Fruit fly (Drosophila melanogaster) whole organism, pupa: ENCODE data around the gene CG42460.

Experiments
- CG10348 ChIP-seq: fragments of 200-800 bp; sonication (Bioruptor generic); IDR thresholded peaks from 2 replicates; pipeline ENCODE4 v1.3.6; 2022; ENCODE audit warnings: missing biosample characterization, missing genetic modification characterization
- CG12605 ChIP-seq: fragments of 200-800 bp; sonication (Bioruptor generic); IDR thresholded peaks from 2 replicates; pipeline ENCODE4 v1.3.6; 2022; ENCODE audit warnings: missing biosample characterization, missing genetic modification characterization
- CG13204 ChIP-seq: fragments of 200-800 bp; sonication (Bioruptor generic); optimal IDR thresholded peaks from 2 replicates; lab custom pipeline; 2018; ENCODE audit warnings: missing biosample characterization, mild to moderate bottlenecking, missing genetic modification characterization, moderate library complexity
- CG14655 ChIP-seq: fragments of 200-800 bp; sonication (Bioruptor generic); optimal IDR thresholded peaks from 3 replicates; lab custom pipeline; 2017; ENCODE audit warnings: mild to moderate bottlenecking, missing biosample characterization, missing genetic modification reagents, missing genetic modification characterization
- CG15710 ChIP-seq: fragments of 200-800 bp; sonication (Bioruptor generic); optimal IDR thresholded peaks from 2 replicates; lab custom pipeline; 2018; ENCODE audit warnings: missing biosample characterization, mild to moderate bottlenecking, missing genetic modification characterization, moderate library complexity
- CG17806 ChIP-seq: fragments of 200-800 bp; sonication (Bioruptor generic); optimal IDR thresholded peaks from 2 replicates; lab custom pipeline; 2018; ENCODE audit warnings: missing biosample characterization, mild to moderate bottlenecking, missing genetic modification characterization, moderate library complexity
- CG32121 ChIP-seq: fragments of 200-800 bp; sonication (Bioruptor generic); IDR thresholded peaks from 2 replicates; pipeline ENCODE4 v1.3.6; 2022; ENCODE audit warnings: missing biosample characterization, missing genetic modification characterization
- CG34367 ChIP-seq: fragments of 200-800 bp; sonication (Bioruptor generic); optimal IDR thresholded peaks from 2 replicates; lab custom pipeline; 2018; ENCODE audit warnings: missing biosample characterization, mild to moderate bottlenecking, missing genetic modification characterization
- CG4496 ChIP-seq: fragments of 200-800 bp; sonication (Bioruptor generic); IDR thresholded peaks from 3 replicates; pipeline ENCODE4 v1.3.6; 2022; ENCODE audit warnings: missing biosample characterization, missing genetic modification characterization
- CG8159 ChIP-seq: fragments of 200-800 bp; sonication (Bioruptor generic); optimal IDR thresholded peaks from 3 replicates; lab custom pipeline; 2018; ENCODE audit warnings: missing biosample characterization, mild to moderate bottlenecking, missing genetic modification characterization, moderate library complexity
- CG8301 ChIP-seq: fragments of 200-800 bp; sonication (Bioruptor generic); optimal IDR thresholded peaks from 2 replicates; lab custom pipeline; 2018; ENCODE audit warnings: missing biosample characterization, mild to moderate bottlenecking, missing genetic modification characterization
- CG9948 ChIP-seq: fragments of 200-800 bp; sonication (Bioruptor generic); optimal IDR thresholded peaks from 2 replicates; lab custom pipeline; 2018; ENCODE audit warnings: missing biosample characterization, mild to moderate bottlenecking, missing genetic modification characterization, moderate library complexity
- D1 ChIP-seq: fragments of 200-800 bp; sonication (Bioruptor generic); optimal IDR thresholded peaks from 2 replicates; lab custom pipeline; 2018; ENCODE audit warnings: missing biosample characterization, mild to moderate bottlenecking, missing genetic modification characterization, moderate library complexity
- EcR ChIP-seq: fragments of 200-800 bp; sonication (Bioruptor generic); optimal IDR thresholded peaks from 3 replicates; lab custom pipeline; 2019; ENCODE audit warnings: missing biosample characterization, missing genetic modification characterization, mild to moderate bottlenecking, moderate library complexity, missing genetic modification reagents
- Ets98B ChIP-seq: fragments of 200-800 bp; sonication (Bioruptor generic); IDR thresholded peaks from 2 replicates; pipeline ENCODE4 v1.3.6; 2022; ENCODE audit warnings: missing biosample characterization, missing genetic modification characterization
- Pif1A ChIP-seq: fragments of 200-800 bp; sonication (Bioruptor generic); optimal IDR thresholded peaks from 3 replicates; lab custom pipeline; 2016; ENCODE audit warnings: missing biosample characterization, missing genetic modification characterization
- Pif1B ChIP-seq: fragments of 200-800 bp; sonication (Bioruptor generic); optimal IDR thresholded peaks from 3 replicates; lab custom pipeline; 2016; ENCODE audit warnings: missing biosample characterization, missing genetic modification characterization
- Snoo ChIP-seq: fragments of 200-800 bp; sonication (Bioruptor generic); optimal IDR thresholded peaks from 3 replicates; lab custom pipeline; 2017; ENCODE audit warnings: missing biosample characterization, mild to moderate bottlenecking, missing genetic modification characterization, inconsistent platforms
- fd96Ca ChIP-seq: fragments of 200-800 bp; sonication (Bioruptor generic); IDR thresholded peaks from 3 replicates; pipeline ENCODE4 v1.3.6; 2022; ENCODE audit warnings: missing biosample characterization, missing genetic modification characterization
- gl ChIP-seq: fragments of 200-800 bp; sonication (Bioruptor generic); optimal IDR thresholded peaks from 2 replicates; lab custom pipeline; 2018; ENCODE audit warnings: missing biosample characterization, mild to moderate bottlenecking, missing genetic modification characterization
- rn ChIP-seq: fragments of 200-800 bp; sonication (Bioruptor generic); IDR thresholded peaks from 2 replicates; pipeline ENCODE4 v1.3.6; 2022; ENCODE audit warnings: missing biosample characterization, missing genetic modification characterization

Gene CG42460

dm6 chr2L:3368425-3368824 is 19.9 kb downstream of the CG42460 start:
- TF ChIP-seq rn (GFP tag; lab: Robert Waterston, UW) (no peak), CG15710 (no peak), CG8301 (tag; lab: Kevin White, UChicago) (no peak)
- TF ChIP-seq, all 21 proteins: peak for 0

dm6 chr2L:3366043-3366679 is 22.1 kb downstream of the CG42460 start:
- TF ChIP-seq rn (GFP tag; lab: Robert Waterston, UW) (no peak), CG34367 (tag; lab: Kevin White, UChicago) (no peak), fd96Ca (GFP tag; lab: Robert Waterston, UW) (no peak), gl (tag; lab: Kevin White, UChicago) (no peak), CG14655 (GFP tag; lab: Kevin White, UChicago) (no peak), Pif1B (GFP tag; lab: Kevin White, UChicago) (no peak), CG17806 (no peak), CG10348 (GFP tag; lab: Robert Waterston, UW) (no peak), CG9948 (tag; lab: Kevin White, UChicago) (no peak), CG4496 (GFP tag; lab: Robert Waterston, UW) (no peak), CG15710 (no peak), D1 (tag; lab: Kevin White, UChicago) (no peak), Pif1A (no peak), CG32121 (GFP tag; lab: Robert Waterston, UW) (no peak), Ets98B (no peak), CG13204 (GFP tag; lab: Kevin White, UChicago) (no peak), Snoo (tag; lab: Kevin White, UChicago) (no peak), CG8159 (tag; lab: Kevin White, UChicago) (no peak)

- TF ChIP-seq D1 (tag; lab: Kevin White, UChicago) (no peak), CG10348 (GFP tag; lab: Robert Waterston, UW) (no peak), CG15710 (no peak), CG8159 (tag; lab: Kevin White, UChicago) (no peak), CG13204 (GFP tag; lab: Kevin White, UChicago) (no peak), EcR (GFP tag; lab: Kevin White, UChicago) (no peak), fd96Ca (GFP tag; lab: Robert Waterston, UW) (no peak)
These were observed 26.5 kb downstream of the CG42460 start for dm6 chr2L:3361821-3362220.

dm6 chr2L:3356790-3357696 is 31.3 kb downstream of the CG42460 start, which contains the start of gene CG8838:
Gene CG8838 (plus strand): TSS chr2L:3357646.
- no peak for TF ChIP-seq CG8159 (tag; lab: Kevin White, UChicago)
- TF ChIP-seq CG4496 (GFP tag; lab: Robert Waterston, UW), result no peak
- no peak for TF ChIP-seq gl (tag; lab: Kevin White, UChicago)
- TF ChIP-seq Pif1B (GFP tag; lab: Kevin White, UChicago), result no peak
- no peak for TF ChIP-seq CG10348 (GFP tag; lab: Robert Waterston, UW)
- no peak for TF ChIP-seq EcR (GFP tag; lab: Kevin White, UChicago)
- no peak for TF ChIP-seq CG14655 (GFP tag; lab: Kevin White, UChicago)
- TF ChIP-seq CG9948 (tag; lab: Kevin White, UChicago), result no peak
- no peak for TF ChIP-seq CG13204 (GFP tag; lab: Kevin White, UChicago)
- TF ChIP-seq CG17806, result no peak
- TF ChIP-seq fd96Ca (GFP tag; lab: Robert Waterston, UW), result no peak
- no peak for TF ChIP-seq Ets98B
- no peak for TF ChIP-seq CG34367 (tag; lab: Kevin White, UChicago)
- TF ChIP-seq CG15710, result no peak
- TF ChIP-seq Pif1A, result no peak
- no peak for TF ChIP-seq CG12605 (GFP tag; lab: Robert Waterston, UW)
- TF ChIP-seq rn (GFP tag; lab: Robert Waterston, UW), result no peak

dm6 chr2L:3356193-3356645 is 32.1 kb downstream of the CG42460 start:
- TF ChIP-seq CG12605 (GFP tag; lab: Robert Waterston, UW) (0 out of 2 replicates have a peak, but pooled peaks have one; percentile 54), CG17806 (peak; percentile 74), CG9948 (tag; lab: Kevin White, UChicago) (peak; percentile 72), gl (tag; lab: Kevin White, UChicago) (peak; percentile 91), CG13204 (GFP tag; lab: Kevin White, UChicago) (peak; percentile 96), CG8301 (tag; lab: Kevin White, UChicago) (peak; percentile 31), rn (GFP tag; lab: Robert Waterston, UW) (no peak), Pif1B (GFP tag; lab: Kevin White, UChicago) (peak; percentile 70), CG14655 (GFP tag; lab: Kevin White, UChicago) (no peak), CG32121 (GFP tag; lab: Robert Waterston, UW) (peak; percentile 52), Ets98B (0 out of 2 replicates have a peak, but pooled peaks have one; percentile 22), CG8159 (tag; lab: Kevin White, UChicago) (peak; percentile 82), CG15710 (peak; percentile 81), CG10348 (GFP tag; lab: Robert Waterston, UW) (no peak), fd96Ca (GFP tag; lab: Robert Waterston, UW) (0 out of 3 replicates have a peak, but pooled peaks have one; percentile 16), D1 (tag; lab: Kevin White, UChicago) (no peak), Pif1A (peak; percentile 83), CG34367 (tag; lab: Kevin White, UChicago) (peak; percentile 80), Snoo (tag; lab: Kevin White, UChicago) (peak; percentile 20), EcR (GFP tag; lab: Kevin White, UChicago) (peak; percentile 78), CG4496 (GFP tag; lab: Robert Waterston, UW) (peak; percentile 52; the same call in 2 of the 3 replicates)
